Worm (Caenorhabditis elegans) whole organism, L2 larva: ENCODE data around the gene T09A5.14.
A peak's percentile ranks its signal among the peaks of the same experiment; 100 is the strongest.

Source experiments
- C34F6.9 ChIP-seq: fragments of 150-350 bp; optimal IDR thresholded peaks from 2 replicates; lab custom pipeline; 2014; ENCODE audit warnings: missing biosample characterization, missing genetic modification characterization
- F13H6.1 ChIP-seq: sonication (generic microtip); optimal IDR thresholded peaks from 2 replicates; lab custom pipeline; 2016; ENCODE audit warnings: missing genetic modification characterization, missing compliant biosample characterization
- Y55F3AM.14 ChIP-seq: fragments of 200-800 bp; sonication (Bioruptor generic); optimal IDR thresholded peaks from 2 replicates; lab custom pipeline; 2018; ENCODE audit warnings: mild to moderate bottlenecking, missing genetic modification characterization, missing compliant biosample characterization
- aly-2 ChIP-seq: fragments of 150-350 bp; optimal IDR thresholded peaks from 2 replicates; lab custom pipeline; 2014; ENCODE audit warnings: missing biosample characterization, missing genetic modification characterization
- ceh-16 ChIP-seq: fragments of 150-350 bp; optimal IDR thresholded peaks from 2 replicates; lab custom pipeline; 2014; ENCODE audit warnings: missing biosample characterization, missing genetic modification characterization
- crh-2 ChIP-seq: sonication (generic microtip); optimal IDR thresholded peaks from 2 replicates; lab custom pipeline; 2017; ENCODE audit warnings: missing biosample characterization, missing genetic modification characterization
- dmd-4 ChIP-seq: sonication (generic microtip); optimal IDR thresholded peaks from 2 replicates; lab custom pipeline; 2017; ENCODE audit warnings: missing biosample characterization, missing genetic modification characterization
- elt-1 ChIP-seq: fragments of 150-350 bp; optimal IDR thresholded peaks from 2 replicates; lab custom pipeline; 2014; ENCODE audit warnings: missing biosample characterization, missing genetic modification characterization
- fos-1 ChIP-seq: fragments of 150-350 bp; optimal IDR thresholded peaks from 2 replicates; lab custom pipeline; 2014; ENCODE audit warnings: missing biosample characterization, missing genetic modification characterization
- gmeb-1 ChIP-seq: fragments of 150-350 bp; optimal IDR thresholded peaks from 2 replicates; lab custom pipeline; 2014; ENCODE audit warnings: missing biosample characterization, missing genetic modification characterization
- lin-11 ChIP-seq: fragments of 150-350 bp; sonication (generic microtip); optimal IDR thresholded peaks from 2 replicates; lab custom pipeline; 2014; ENCODE audit warnings: missing biosample characterization, missing genetic modification characterization, inconsistent platforms, mixed read lengths
- lin-13 ChIP-seq: fragments of 150-350 bp; optimal IDR thresholded peaks from 2 replicates; lab custom pipeline; 2014; ENCODE audit warnings: missing biosample characterization, missing genetic modification reagents, missing genetic modification characterization
- lsy-2 ChIP-seq, 2 experiments: fragments of 150-350 bp in 1 of 2; sonication (generic microtip) in 1 of 2; optimal IDR thresholded peaks; 2 replicates each; lab custom pipeline; 2014 to 2017; ENCODE audit warnings: missing biosample characterization in 2 of 2, missing genetic modification characterization in 2 of 2
- mbf-1 ChIP-seq: sonication (generic microtip); optimal IDR thresholded peaks from 2 replicates; lab custom pipeline; 2017; ENCODE audit warnings: missing biosample characterization, missing genetic modification characterization
- mdl-1 ChIP-seq, 2 experiments: fragments of 150-350 bp in 1 of 2; sonication (generic microtip) in 1 of 2; optimal IDR thresholded peaks; 2 replicates each; lab custom pipeline; 2017; ENCODE audit warnings: missing biosample characterization in 2 of 2, missing genetic modification characterization in 2 of 2
- nhr-10 ChIP-seq: sonication (generic microtip); optimal IDR thresholded peaks from 2 replicates; lab custom pipeline; 2017; ENCODE audit warnings: missing biosample characterization, missing genetic modification characterization
- nhr-129 ChIP-seq: fragments of 150-350 bp; optimal IDR thresholded peaks from 2 replicates; lab custom pipeline; 2014; ENCODE audit warnings: missing biosample characterization, missing genetic modification characterization
- nhr-237 ChIP-seq: fragments of 150-350 bp; optimal IDR thresholded peaks from 2 replicates; lab custom pipeline; 2014; ENCODE audit warnings: missing biosample characterization, missing genetic modification characterization
- nhr-25 ChIP-seq: fragments of 150-350 bp; sonication (generic microtip); optimal IDR thresholded peaks from 3 replicates; lab custom pipeline; 2014; ENCODE audit warnings: missing biosample characterization, missing genetic modification characterization
- nhr-77 ChIP-seq: fragments of 150-350 bp; optimal IDR thresholded peaks from 2 replicates; lab custom pipeline; 2014; ENCODE audit warnings: missing biosample characterization, missing genetic modification characterization
- peb-1 ChIP-seq: fragments of 150-350 bp; optimal IDR thresholded peaks from 2 replicates; lab custom pipeline; 2014; ENCODE audit warnings: missing biosample characterization, missing genetic modification characterization
- sem-4 ChIP-seq: fragments of 150-350 bp; optimal IDR thresholded peaks from 2 replicates; lab custom pipeline; 2014; ENCODE audit warnings: missing biosample characterization, missing genetic modification reagents, missing genetic modification characterization
- skn-1 ChIP-seq: sonication (generic microtip); optimal IDR thresholded peaks from 2 replicates; lab custom pipeline; 2017; ENCODE audit warnings: missing biosample characterization, missing genetic modification characterization
- sma-3 ChIP-seq: sonication (generic microtip); optimal IDR thresholded peaks from 2 replicates; lab custom pipeline; 2016; ENCODE audit warnings: missing genetic modification reagents, missing genetic modification characterization, missing compliant biosample characterization
- sma-9 ChIP-seq, 2 experiments: fragments of 150-350 bp in 1 of 2; sonication (generic microtip) in 1 of 2; optimal IDR thresholded peaks; 2 replicates each; lab custom pipeline; 2014 to 2016; ENCODE audit warnings: missing genetic modification characterization in 2 of 2, mild to moderate bottlenecking in 1 of 2, missing biosample characterization in 1 of 2, missing compliant biosample characterization in 1 of 2, missing genetic modification reagents in 1 of 2, moderate library complexity in 1 of 2
- unc-55 ChIP-seq: fragments of 150-350 bp; sonication (generic microtip); optimal IDR thresholded peaks from 3 replicates; lab custom pipeline; 2014; ENCODE audit warnings: missing biosample characterization, missing genetic modification reagents, missing genetic modification characterization
- unc-62 ChIP-seq: fragments of 150-350 bp; optimal IDR thresholded peaks from 2 replicates; lab custom pipeline; 2014; ENCODE audit warnings: missing biosample characterization, missing genetic modification reagents, missing genetic modification characterization
- zag-1 ChIP-seq: fragments of 150-350 bp; optimal IDR thresholded peaks from 2 replicates; lab custom pipeline; 2014; ENCODE audit warnings: missing biosample characterization, missing genetic modification characterization
- ztf-11 ChIP-seq: sonication (generic microtip); optimal IDR thresholded peaks from 2 replicates; lab custom pipeline; 2017; ENCODE audit warnings: missing biosample characterization, missing genetic modification characterization
- ztf-4 ChIP-seq: fragments of 150-350 bp; optimal IDR thresholded peaks from 2 replicates; lab custom pipeline; 2014; ENCODE audit warnings: missing biosample characterization, missing genetic modification characterization

T09A5.14 gene

ce11 chrII:7855619-7856018, 23.5 kb downstream of the T09A5.14 start, which contains the start of gene mdmh-35:
Gene mdmh-35 (minus strand): TSS chrII:7855719.
- TF ChIP-seq dmd-4 (tag; lab: Kevin White, UChicago) (no peak), elt-1 (tag; lab: Kevin White, UChicago) (no peak), ceh-16 (tag; lab: Kevin White, UChicago) (no peak), fos-1 (tag; lab: Kevin White, UChicago) (no peak), nhr-25 (tag; lab: Kevin White, UChicago) (no peak), ztf-11 (tag; lab: Kevin White, UChicago) (no peak), sem-4 (tag; lab: Kevin White, UChicago) (no peak), nhr-237 (no peak), aly-2 (no peak)
- TF ChIP-seq, all 48 proteins: peak for 0

DNA sequence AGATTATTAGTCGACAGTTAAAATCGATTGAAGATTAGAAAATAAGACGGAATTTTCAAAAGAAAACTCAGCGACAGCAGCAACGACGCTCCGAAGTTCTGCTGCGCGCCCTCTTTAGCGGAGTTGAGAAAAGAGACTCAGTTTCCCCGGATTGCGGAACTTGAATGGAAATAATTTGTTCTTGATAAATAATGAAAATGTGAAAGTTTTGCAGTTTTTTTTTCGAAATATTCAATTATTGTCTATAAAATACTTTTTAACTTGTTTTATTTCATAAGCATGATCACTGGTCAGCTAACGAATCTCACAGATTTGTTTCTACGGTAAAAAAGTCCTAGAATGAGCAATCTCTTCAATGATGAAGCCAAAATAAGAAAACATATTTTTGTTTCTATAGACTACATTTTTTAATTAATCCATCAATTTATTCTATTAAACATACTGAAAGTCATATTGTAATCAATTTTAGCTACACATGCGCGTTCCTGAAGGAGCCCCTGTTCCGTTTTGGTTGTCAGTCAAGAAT, 25.4 kb downstream of the T09A5.14 start, which contains the start of the genes cec-3 and T09A5.15:
cec-3 (minus strand) TSS at position 116 of the 526 bp plus-strand sequence.
T09A5.15 (plus strand) TSS at position 476 of the 526 bp plus-strand sequence.
- TF ChIP-seq F13H6.1 (tag; lab: Kevin White, UChicago) (peak; percentile 4), unc-55 (GFP tag; lab: Kevin White, UChicago) (peak; percentile 73), C34F6.9 (tag; lab: Kevin White, UChicago) (peak; percentile 63), fos-1 (tag; lab: Kevin White, UChicago) (peak; percentile 2), nhr-129 (tag; lab: Kevin White, UChicago) (peak; percentile 47), nhr-25 (tag; lab: Kevin White, UChicago) (peak; percentile 2), lsy-2 (tag; optimal IDR thresholded peaks at IDR 0.05; lab: Kevin White, UChicago) (peak in 1 of 2 experiments; percentile 69), crh-2 (tag; lab: Kevin White, UChicago) (peak; percentile 44), nhr-77 (tag; lab: Kevin White, UChicago) (no peak), sma-9 (GFP tag; optimal IDR thresholded peaks at IDR 0.05; lab: Kevin White, UChicago) (peak; percentile 21), sma-9 (tag; optimal IDR thresholded peaks at IDR 0.05; lab: Kevin White, UChicago) (no peak), zag-1 (tag; lab: Kevin White, UChicago) (no peak), elt-1 (tag; lab: Kevin White, UChicago) (no peak), unc-62 (GFP tag; lab: Kevin White, UChicago) (no peak), sma-3 (GFP tag; lab: Kevin White, UChicago) (peak; percentile 39), nhr-237 (no peak)
- TF ChIP-seq, all 48 proteins: peak for 10

ce11 chrII:7858101-7858500, 25.9 kb downstream of the T09A5.14 start, which contains the start of gene sds-22:
Gene sds-22 (plus strand): TSS chrII:7858401.
- no peak for TF ChIP-seq sma-9 (GFP tag; optimal IDR thresholded peaks at IDR 0.05; lab: Kevin White, UChicago)
- TF ChIP-seq sma-9 (tag; optimal IDR thresholded peaks at IDR 0.05; lab: Kevin White, UChicago), result no peak
- TF ChIP-seq unc-55 (GFP tag; lab: Kevin White, UChicago), result no peak
- no peak for TF ChIP-seq ceh-16 (tag; lab: Kevin White, UChicago)
- TF ChIP-seq dmd-4 (tag; lab: Kevin White, UChicago), result no peak
- no peak for TF ChIP-seq skn-1 (tag; lab: Kevin White, UChicago)
- no peak for TF ChIP-seq mbf-1 (tag; lab: Kevin White, UChicago)
- TF ChIP-seq crh-2 (tag; lab: Kevin White, UChicago), result no peak
- TF ChIP-seq mdl-1 (tag; optimal IDR thresholded peaks at IDR 0.05; lab: Kevin White, UChicago), result no peak
- no peak for TF ChIP-seq unc-62 (GFP tag; lab: Kevin White, UChicago)
- no peak for TF ChIP-seq elt-1 (tag; lab: Kevin White, UChicago)
- no peak for TF ChIP-seq sma-3 (GFP tag; lab: Kevin White, UChicago)
- TF ChIP-seq lsy-2 (tag; optimal IDR thresholded peaks at IDR 0.05; lab: Kevin White, UChicago), result no peak
- TF ChIP-seq nhr-10 (tag; lab: Kevin White, UChicago), result no peak
- TF ChIP-seq ztf-4 (tag; lab: Kevin White, UChicago), result no peak
- no peak for TF ChIP-seq lin-11 (tag; lab: Kevin White, UChicago)
- TF ChIP-seq zag-1 (tag; lab: Kevin White, UChicago), result no peak

ce11 chrII:7860221-7860928, 28.2 kb downstream of the T09A5.14 start, which contains the start of gene lin-5:
Gene lin-5 (plus strand): TSS chrII:7860574.
- TF ChIP-seq C34F6.9 (tag; lab: Kevin White, UChicago), result peak; percentile 82
- peak; percentile 58 for TF ChIP-seq lin-13 (GFP tag; lab: Kevin White, UChicago)
- peak in 1 of 2 experiments; percentile 79 for TF ChIP-seq lsy-2 (tag; optimal IDR thresholded peaks at IDR 0.05; lab: Kevin White, UChicago)
- peak; percentile 71 for TF ChIP-seq gmeb-1 (tag; lab: Kevin White, UChicago)
- peak; percentile 16 for TF ChIP-seq fos-1 (tag; lab: Kevin White, UChicago)
- peak; percentile 4 for TF ChIP-seq sem-4 (tag; lab: Kevin White, UChicago)
- peak; percentile 89 for TF ChIP-seq unc-55 (GFP tag; lab: Kevin White, UChicago)
- peak; percentile 74 for TF ChIP-seq nhr-129 (tag; lab: Kevin White, UChicago)
- TF ChIP-seq sma-9 (GFP tag; optimal IDR thresholded peaks at IDR 0.05; lab: Kevin White, UChicago), result peak; percentile 41
- TF ChIP-seq sma-9 (tag; optimal IDR thresholded peaks at IDR 0.05; lab: Kevin White, UChicago), result no peak
- no peak for TF ChIP-seq nhr-77 (tag; lab: Kevin White, UChicago)
- peak; percentile 69 for TF ChIP-seq crh-2 (tag; lab: Kevin White, UChicago)
- no peak for TF ChIP-seq Y55F3AM.14 (GFP tag; lab: Kevin White, UChicago)
- TF ChIP-seq peb-1, result no peak
